Worm (Caenorhabditis elegans) whole organism, mixed stage, embryonic: ENCODE data around the gene B0507.8.

Experiments used
- ceh-43 ChIP-seq: fragments of 200-800 bp; sonication (Bioruptor generic); optimal IDR thresholded peaks from 2 replicates; lab custom pipeline; 2018; ENCODE audit warnings: mild to moderate bottlenecking, missing genetic modification characterization, moderate library complexity, missing compliant biosample characterization
- ces-1 ChIP-seq: fragments of 150-350 bp; optimal IDR thresholded peaks from 2 replicates; lab custom pipeline; 2014; ENCODE audit warnings: missing biosample characterization, missing genetic modification reagents, missing genetic modification characterization
- mep-1 ChIP-seq: fragments of 150-350 bp; optimal IDR thresholded peaks from 2 replicates; lab custom pipeline; 2017; ENCODE audit warnings: missing biosample characterization, missing genetic modification reagents, missing genetic modification characterization, inconsistent platforms
- nhr-237 ChIP-seq: fragments of 150-350 bp; optimal IDR thresholded peaks from 2 replicates; lab custom pipeline; 2014; ENCODE audit warnings: missing biosample characterization, missing genetic modification characterization
- nhr-76 ChIP-seq: sonication (generic microtip); optimal IDR thresholded peaks from 2 replicates; lab custom pipeline; 2017; ENCODE audit warnings: missing biosample characterization, missing genetic modification characterization
- sem-2 ChIP-seq: fragments of 200-800 bp; sonication (Bioruptor generic); optimal IDR thresholded peaks from 2 replicates; lab custom pipeline; 2018; ENCODE audit warnings: mild to moderate bottlenecking, missing genetic modification characterization, missing compliant biosample characterization
- unc-39 ChIP-seq: fragments of 150-350 bp; optimal IDR thresholded peaks from 2 replicates; lab custom pipeline; 2014; ENCODE audit warnings: missing biosample characterization, missing genetic modification characterization
- unc-62 ChIP-seq: fragments of 150-350 bp; optimal IDR thresholded peaks from 2 replicates; lab custom pipeline; 2014; ENCODE audit warnings: missing biosample characterization, missing genetic modification reagents, missing genetic modification characterization
- ztf-11 ChIP-seq: fragments of 150-350 bp; optimal IDR thresholded peaks from 2 replicates; lab custom pipeline; 2014; ENCODE audit warnings: missing biosample characterization, missing genetic modification characterization

- no peak for TF ChIP-seq unc-62 (GFP tag; lab: Kevin White, UChicago)
- no peak for TF ChIP-seq mep-1 (tag; lab: Kevin White, UChicago)
- no peak for TF ChIP-seq ceh-43 (GFP tag; lab: Kevin White, UChicago)
- no peak for TF ChIP-seq nhr-76 (tag; lab: Kevin White, UChicago)
- no peak for TF ChIP-seq ztf-11 (tag; lab: Kevin White, UChicago)
- no peak for TF ChIP-seq ces-1 (GFP tag; lab: Kevin White, UChicago)
- no peak for TF ChIP-seq sem-2
- no peak for TF ChIP-seq unc-39 (tag; lab: Kevin White, UChicago)
- no peak for TF ChIP-seq nhr-237 (tag; lab: Kevin White, UChicago)
Measured at ce11 chrV:8729100-8729499, 33.7 kb downstream of the B0507.8 start, which contains the start of gene ZC196.5.
